Fruit fly (Drosophila melanogaster): ENCODE results near the gene CG12395.

Gene CG12395

DNA sequence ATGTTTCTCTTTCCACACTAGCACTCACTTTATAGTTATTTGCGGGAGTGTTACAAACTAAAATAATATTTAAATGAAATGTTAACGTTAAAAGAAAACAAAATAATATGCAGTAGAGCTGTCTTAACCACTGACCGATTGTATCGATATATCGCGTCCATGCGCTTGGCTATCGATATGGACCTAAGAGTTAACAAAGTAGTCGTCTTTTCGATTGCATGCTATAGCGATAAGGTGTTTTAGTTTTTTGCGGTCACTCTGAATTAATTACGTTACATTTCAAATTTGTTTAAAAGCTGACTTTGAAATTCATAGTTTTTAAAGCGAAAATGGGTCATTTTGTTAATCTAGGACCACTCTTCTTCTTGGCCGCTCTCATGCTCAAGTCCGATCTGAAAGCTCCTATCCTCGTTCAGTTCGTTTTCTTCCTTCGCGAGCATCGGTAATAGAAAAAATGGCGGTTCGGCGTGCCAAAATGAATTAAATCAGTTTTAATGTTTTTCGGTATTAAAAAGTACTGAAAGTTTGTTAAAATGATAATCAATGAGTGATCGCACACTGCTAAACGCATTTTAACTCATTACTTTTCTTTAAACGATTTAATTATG lies 10.8 kb upstream of the CG12395 start, which contains the start of gene Nipsnap (continued):
- TF ChIP-seq z (GFP tag; IDR thresholded peaks at IDR 0.05) (no peak), Gug (GFP tag; IDR thresholded peaks at IDR 0.05) (no peak), PHDP (tag; optimal IDR thresholded peaks at IDR 0.05) (no peak), sisA (GFP tag; IDR thresholded peaks at IDR 0.05) (no peak), rib (GFP tag; IDR thresholded peaks at IDR 0.05) (no peak), CG15011 (GFP tag; optimal IDR thresholded peaks at IDR 0.05) (no peak), CG3838 (GFP tag; optimal IDR thresholded peaks at IDR 0.05) (no peak), NK7.1 (GFP tag; optimal IDR thresholded peaks at IDR 0.05) (no peak), CG33213 (GFP tag; optimal IDR thresholded peaks at IDR 0.05) (peak; percentile 1), btn (GFP tag; optimal IDR thresholded peaks at IDR 0.05) (no peak), exex (tag; optimal IDR thresholded peaks at IDR 0.05) (no peak), bowl (GFP tag; IDR thresholded peaks at IDR 0.05) (no peak), C15 (GFP tag; IDR thresholded peaks at IDR 0.05) (no peak), gsb (GFP tag; IDR thresholded peaks at IDR 0.05) (no peak), CG17385 (GFP tag; optimal IDR thresholded peaks at IDR 0.05) (no peak), CG5180 (GFP tag; optimal IDR thresholded peaks at IDR 0.05) (no peak), kah (GFP tag; optimal IDR thresholded peaks at IDR 0.05) (peak; percentile 4), chinmo (GFP tag; IDR thresholded peaks at IDR 0.05; ENCODE audit: partially characterized antibody) (peak; percentile 97; the same call in 3 of the 4 replicates), hkb (optimal IDR thresholded peaks at IDR 0.05) (no peak), hkb (GFP tag; IDR thresholded peaks at IDR 0.05) (no peak), CG30020 (tag; optimal IDR thresholded peaks at IDR 0.05) (peak; percentile 50), Sox102F (GFP tag; optimal IDR thresholded peaks at IDR 0.05) (no peak), CG8290 (GFP tag; optimal IDR thresholded peaks at IDR 0.05) (peak; percentile 8), CG8290 (tag; optimal IDR thresholded peaks at IDR 0.05) (no peak), gcm2 (GFP tag; optimal IDR thresholded peaks at IDR 0.05) (no peak), prd (optimal IDR thresholded peaks at IDR 0.05) (no peak), prd (GFP tag; IDR thresholded peaks at IDR 0.05) (no peak), unc-4 (GFP tag; IDR thresholded peaks at IDR 0.05; ENCODE audit: partially characterized antibody) (peak; percentile 93), CG30431 (GFP tag; optimal IDR thresholded peaks at IDR 0.05) (no peak), CG11456 (GFP tag; IDR thresholded peaks at IDR 0.05) (no peak), inv (GFP tag; IDR thresholded peaks at IDR 0.05; ENCODE audit: partially characterized antibody) (peak; percentile 97), CG34224 (GFP tag; IDR thresholded peaks at IDR 0.05; ENCODE audit: partially characterized antibody) (peak; percentile 93), Nf-YC (tag; optimal IDR thresholded peaks at IDR 0.05) (peak; percentile 20), peb (GFP tag; IDR thresholded peaks at IDR 0.05) (no peak), phol (tag; optimal IDR thresholded peaks at IDR 0.05) (peak; percentile 69), D (optimal IDR thresholded peaks at IDR 0.05) (no peak), D (GFP tag; optimal IDR thresholded peaks at IDR 0.05) (no peak), Myb (GFP tag; optimal IDR thresholded peaks at IDR 0.05) (peak; percentile 97), Opbp (GFP tag; IDR thresholded peaks at IDR 0.05; ENCODE audit: partially characterized antibody) (peak; percentile 98), CG15696 (tag; optimal IDR thresholded peaks at IDR 0.05) (no peak), CG6791 (GFP tag; IDR thresholded peaks at IDR 0.05; ENCODE audit: partially characterized antibody) (peak; percentile 99), CG13775 (GFP tag; optimal IDR thresholded peaks at IDR 0.05) (no peak), CG7963 (GFP tag; IDR thresholded peaks at IDR 0.05; ENCODE audit: partially characterized antibody) (peak; percentile 98), CG10147 (GFP tag; optimal IDR thresholded peaks at IDR 0.05) (no peak), CG12391 (tag; optimal IDR thresholded peaks at IDR 0.05) (peak; percentile 4), Side (GFP tag; optimal IDR thresholded peaks at IDR 0.05) (no peak), BtbVII (GFP tag; optimal IDR thresholded peaks at IDR 0.05) (no peak), CG1602 (GFP tag; optimal IDR thresholded peaks at IDR 0.05) (no peak), Ets65A (GFP tag) (peak; percentile 82), gfzf (GFP tag; optimal IDR thresholded peaks at IDR 0.05) (peak; percentile 58), CG1792 (GFP tag; optimal IDR thresholded peaks at IDR 0.05) (no peak), E2f2 (GFP tag; IDR thresholded peaks at IDR 0.05) (peak; percentile 60)
